Fruit fly (Drosophila melanogaster): ENCODE measurements around the gene CG11722.

DNA sequence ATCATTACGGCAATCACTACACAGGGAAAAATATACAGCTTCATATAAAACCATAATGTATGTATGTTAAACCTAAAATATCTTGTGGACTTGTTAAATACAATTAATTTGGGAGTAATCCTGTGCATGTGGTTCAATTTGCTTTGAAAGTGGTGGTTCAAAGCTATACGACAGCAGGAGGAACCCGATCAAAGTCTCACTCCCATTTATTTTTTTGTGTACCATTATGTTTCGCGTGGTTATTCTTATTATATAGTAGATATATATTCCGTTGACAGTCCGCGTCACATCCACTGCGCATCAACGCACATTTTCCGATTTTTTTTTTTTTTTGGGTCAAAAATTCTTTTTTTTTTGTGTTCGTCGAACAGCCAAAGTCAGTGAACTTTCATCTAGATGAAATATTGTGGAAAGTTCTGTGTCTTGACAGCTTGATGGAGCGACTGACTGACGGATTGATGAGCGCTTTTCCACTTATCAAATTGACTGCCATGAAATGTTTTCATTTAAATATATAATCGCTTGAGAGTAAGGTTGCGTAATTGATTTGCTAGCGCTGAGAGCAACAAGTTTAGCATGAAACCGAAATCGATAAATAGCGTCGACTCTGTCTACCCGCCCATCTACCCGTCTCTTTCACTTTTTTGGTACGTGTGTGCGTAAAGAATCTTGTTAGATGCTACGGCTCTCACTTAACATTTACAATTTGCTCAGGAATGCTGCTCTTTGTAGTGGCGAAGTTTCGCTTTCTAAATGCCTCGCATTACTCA lies 12.2 kb downstream of the CG11722 start:
- no peak for TF ChIP-seq CG8478 (optimal IDR thresholded peaks at IDR 0.05)
- TF ChIP-seq CTCF (optimal IDR thresholded peaks at IDR 0.05): no peak

Data from S2 (cell line).